Fruit fly (Drosophila melanogaster): Measurements from ENCODE around the gene Archease.

dm6 chr3R:21648460-21648859 is 14.3 kb downstream of the Archease start:
- peak; percentile 59 for TF ChIP-seq Sox14 (GFP tag; optimal IDR thresholded peaks at IDR 0.05)
- TF ChIP-seq achi (GFP tag; optimal IDR thresholded peaks at IDR 0.05): peak; percentile 57
- no peak for TF ChIP-seq CG8119 (GFP tag; IDR thresholded peaks at IDR 0.05)
- TF ChIP-seq CG7368 (GFP tag; optimal IDR thresholded peaks at IDR 0.05): no peak
- TF ChIP-seq CG16779 (tag; optimal IDR thresholded peaks at IDR 0.05): no peak
- peak; percentile 63 for TF ChIP-seq lz (GFP tag; optimal IDR thresholded peaks at IDR 0.05)
- peak; percentile 30 for TF ChIP-seq Eip75B (GFP tag; optimal IDR thresholded peaks at IDR 0.05)
- TF ChIP-seq dac (GFP tag; optimal IDR thresholded peaks at IDR 0.05): no peak
- TF ChIP-seq CG9139 (GFP tag; optimal IDR thresholded peaks at IDR 0.05): no peak
- no peak for TF ChIP-seq fd85E (GFP tag; optimal IDR thresholded peaks at IDR 0.05)
- no peak for TF ChIP-seq CG6854 (GFP tag; optimal IDR thresholded peaks at IDR 0.05)
- no peak for TF ChIP-seq Hr4 (GFP tag; optimal IDR thresholded peaks at IDR 0.05)
- peak; percentile 59 for TF ChIP-seq pdm3 (GFP tag; optimal IDR thresholded peaks at IDR 0.05)
